Fruit fly (Drosophila melanogaster): Measurements from ENCODE around the gene pasi1.

The pasi1 gene

dm6 chr3R:17798211-17798737 is 3.4 kb downstream of the pasi1 start, which contains the start of gene CG7379 (continued):
- TF ChIP-seq grn (GFP tag; optimal IDR thresholded peaks at IDR 0.05) (no peak), HmgZ (tag; optimal IDR thresholded peaks at IDR 0.05) (peak; percentile 93), CG8478 (optimal IDR thresholded peaks at IDR 0.05) (peak; percentile 57), mld (GFP tag; IDR thresholded peaks at IDR 0.05; ENCODE audit: partially characterized antibody) (no peak), CG33213 (GFP tag; optimal IDR thresholded peaks at IDR 0.05) (peak; percentile 72), CG11696 (GFP tag; IDR thresholded peaks at IDR 0.05) (no peak), CG11504 (tag; optimal IDR thresholded peaks at IDR 0.05) (peak; percentile 75), Myb (GFP tag; optimal IDR thresholded peaks at IDR 0.05) (peak; percentile 84), CG30431 (GFP tag; optimal IDR thresholded peaks at IDR 0.05) (peak; percentile 84), CG13624 (GFP tag; optimal IDR thresholded peaks at IDR 0.05) (peak; percentile 87), ara (GFP tag; IDR thresholded peaks at IDR 0.05) (peak; percentile 71; the same call in 1 of the 2 replicates), HmgD (GFP tag; optimal IDR thresholded peaks at IDR 0.05) (peak; percentile 62), CG14860 (GFP tag; IDR thresholded peaks at IDR 0.05; ENCODE audit: partially characterized antibody) (no peak), sqz (GFP tag; optimal IDR thresholded peaks at IDR 0.05) (peak; percentile 50), bbx (GFP tag; IDR thresholded peaks at IDR 0.05; ENCODE audit: partially characterized antibody) (0 out of 2 replicates have a peak, but pooled peaks have one; percentile 33), cato (GFP tag; optimal IDR thresholded peaks at IDR 0.05; ENCODE audit: borderline replicate concordance) (peak; percentile 83), Ets97D (GFP tag; optimal IDR thresholded peaks at IDR 0.05) (peak; percentile 87), Xrp1 (GFP tag; IDR thresholded peaks at IDR 0.05) (peak; percentile 84), gce (GFP tag; IDR thresholded peaks at IDR 0.05) (no peak), CG15073 (GFP tag; optimal IDR thresholded peaks at IDR 0.05) (peak; percentile 27), lbe (GFP tag; optimal IDR thresholded peaks at IDR 0.05) (peak; percentile 92), amos (GFP tag; IDR thresholded peaks at IDR 0.05; ENCODE audit: partially characterized antibody) (no peak), pzg (GFP tag; optimal IDR thresholded peaks at IDR 0.05) (peak; percentile 82), Usf (GFP tag; optimal IDR thresholded peaks at IDR 0.05) (peak; percentile 79), dm (GFP tag; optimal IDR thresholded peaks at IDR 0.05) (peak; percentile 65), CG34422 (GFP tag; IDR thresholded peaks at IDR 0.05) (peak; percentile 78; the same call in 1 of the 3 replicates), CG12391 (tag; optimal IDR thresholded peaks at IDR 0.05) (peak; percentile 78), CG9215 (GFP tag; IDR thresholded peaks at IDR 0.05) (peak; percentile 85), CG9437 (GFP tag; optimal IDR thresholded peaks at IDR 0.05) (peak; percentile 78), nom (GFP tag; optimal IDR thresholded peaks at IDR 0.05) (peak; percentile 79), Ptx1 (GFP tag; IDR thresholded peaks at IDR 0.05) (peak; percentile 80), CG4730 (GFP tag; IDR thresholded peaks at IDR 0.05) (peak; percentile 62), Ssrp (tag; optimal IDR thresholded peaks at IDR 0.05) (peak; percentile 60), cwo (GFP tag; optimal IDR thresholded peaks at IDR 0.05) (peak; percentile 69), Dref (GFP tag; IDR thresholded peaks at IDR 0.05) (peak; percentile 45), CG2120 (GFP tag; optimal IDR thresholded peaks at IDR 0.05) (peak; percentile 97), jing (GFP tag; optimal IDR thresholded peaks at IDR 0.05) (no peak), kah (GFP tag; optimal IDR thresholded peaks at IDR 0.05) (no peak), Six4 (GFP tag; optimal IDR thresholded peaks at IDR 0.05) (peak; percentile 62), CG18599 (GFP tag; optimal IDR thresholded peaks at IDR 0.05) (peak; percentile 92), nau (GFP tag; optimal IDR thresholded peaks at IDR 0.05) (no peak), lab (GFP tag; optimal IDR thresholded peaks at IDR 0.05) (peak; percentile 94), cg (GFP tag; optimal IDR thresholded peaks at IDR 0.05) (peak; percentile 95), CG17802 (tag; optimal IDR thresholded peaks at IDR 0.05) (peak; percentile 89), aop (GFP tag; IDR thresholded peaks at IDR 0.05) (no peak), CG10431 (GFP tag; optimal IDR thresholded peaks at IDR 0.05) (peak; percentile 76), CG11723 (GFP tag; optimal IDR thresholded peaks at IDR 0.05) (peak; percentile 74), CG43689 (GFP tag; IDR thresholded peaks at IDR 0.05) (no peak), tin (GFP tag; optimal IDR thresholded peaks at IDR 0.05) (peak; percentile 88), E2f2 (GFP tag; IDR thresholded peaks at IDR 0.05) (peak; percentile 89)

Measured in whole organism, embryonic.